Fruit fly (Drosophila melanogaster): ENCODE data around the gene THG.

THG gene

dm6 chr2L:14995594-14996463, 13.7 kb downstream of the THG start:
- TF ChIP-seq EcR (GFP tag; optimal IDR thresholded peaks at IDR 0.05) (peak in 1 of 2 experiments; percentile 3), CG8478 (optimal IDR thresholded peaks at IDR 0.05) (no peak), usp (GFP tag; optimal IDR thresholded peaks at IDR 0.05) (no peak), Dll (optimal IDR thresholded peaks at IDR 0.05) (peak; percentile 26), pan (optimal IDR thresholded peaks at IDR 0.05) (no peak)

DNA sequence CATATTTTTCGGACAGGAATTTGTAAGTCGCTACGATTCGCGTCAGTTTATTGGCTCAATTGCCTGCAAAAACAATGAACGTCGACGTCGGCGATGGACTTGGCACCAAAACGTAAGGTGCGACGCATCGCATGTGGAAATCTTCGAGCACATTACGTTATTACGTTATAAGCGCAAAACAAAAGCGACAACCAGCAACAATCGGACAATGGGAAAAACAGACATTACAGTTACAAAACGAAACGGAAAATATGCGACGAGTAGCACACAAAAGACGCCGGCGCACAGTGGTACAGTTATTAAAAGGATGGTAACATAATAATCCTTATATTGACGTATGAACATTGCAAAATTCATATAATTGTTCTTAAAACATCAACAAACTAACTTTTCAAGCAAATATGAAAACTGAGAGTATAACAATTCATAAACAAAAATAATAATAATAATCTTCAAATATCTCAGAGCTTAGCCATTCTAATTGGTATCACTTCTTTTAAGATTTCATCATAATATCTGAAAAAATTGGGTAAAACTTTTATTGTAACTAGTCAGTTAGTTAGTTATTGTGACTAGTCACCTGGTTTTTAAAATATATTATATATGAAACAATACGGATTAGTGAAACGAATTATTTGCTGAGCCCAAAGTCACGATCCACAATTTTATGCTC, 14.6 kb downstream of the THG start:
- TF ChIP-seq Dll (optimal IDR thresholded peaks at IDR 0.05) (no peak), EcR (GFP tag; optimal IDR thresholded peaks at IDR 0.05) (no peak), CG8478 (optimal IDR thresholded peaks at IDR 0.05) (no peak), pan (optimal IDR thresholded peaks at IDR 0.05) (no peak), usp (GFP tag; optimal IDR thresholded peaks at IDR 0.05) (no peak), psq (optimal IDR thresholded peaks at IDR 0.05) (no peak)

DNA sequence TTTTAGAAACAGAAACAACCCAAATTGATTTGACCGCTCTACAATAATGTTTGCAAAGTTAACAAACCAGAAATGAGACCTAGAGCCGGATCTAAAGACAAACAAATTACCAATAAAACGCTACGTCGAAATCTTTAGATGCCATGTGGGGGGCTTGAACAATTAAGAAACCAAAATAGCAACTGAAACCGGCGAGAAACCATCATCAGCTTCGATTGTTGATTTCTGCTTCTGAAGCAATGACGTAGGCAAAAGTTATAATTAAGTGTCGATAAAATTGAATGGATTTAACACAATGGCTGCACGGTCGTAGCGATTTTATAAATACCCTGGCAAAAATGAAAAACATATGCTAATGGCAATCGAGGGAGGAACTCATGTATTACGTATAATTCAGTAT, 16.6 kb downstream of the THG start:
- no peak for TF ChIP-seq usp (GFP tag; optimal IDR thresholded peaks at IDR 0.05)
- no peak for TF ChIP-seq CG8478 (optimal IDR thresholded peaks at IDR 0.05)
- no peak for TF ChIP-seq Dll (optimal IDR thresholded peaks at IDR 0.05)
- no peak for TF ChIP-seq EcR (GFP tag; optimal IDR thresholded peaks at IDR 0.05)
- no peak for TF ChIP-seq pan (optimal IDR thresholded peaks at IDR 0.05)
- TF ChIP-seq psq (optimal IDR thresholded peaks at IDR 0.05): no peak

dm6 chr2L:14972836-14973235, 36.7 kb downstream of the THG start:
- TF ChIP-seq psq (optimal IDR thresholded peaks at IDR 0.05): no peak
- TF ChIP-seq usp (GFP tag; optimal IDR thresholded peaks at IDR 0.05): no peak
- TF ChIP-seq Dll (optimal IDR thresholded peaks at IDR 0.05): no peak
- TF ChIP-seq EcR (GFP tag; optimal IDR thresholded peaks at IDR 0.05): no peak
- no peak for TF ChIP-seq pan (optimal IDR thresholded peaks at IDR 0.05)

dm6 chr2L:14972133-14972532, 37.4 kb downstream of the THG start, which contains the start of gene side-II:
Gene side-II, minus strand, starts transcription at chr2L:14972300.
- no peak for TF ChIP-seq Dll (optimal IDR thresholded peaks at IDR 0.05)
- TF ChIP-seq EcR (GFP tag; optimal IDR thresholded peaks at IDR 0.05): no peak
- no peak for TF ChIP-seq pan (optimal IDR thresholded peaks at IDR 0.05)
- no peak for TF ChIP-seq CG8478 (optimal IDR thresholded peaks at IDR 0.05)
- no peak for TF ChIP-seq usp (GFP tag; optimal IDR thresholded peaks at IDR 0.05)
- TF ChIP-seq psq (optimal IDR thresholded peaks at IDR 0.05): no peak
